Fruit fly (Drosophila melanogaster): ENCODE measurements around the gene PolG1.

dm6 chr2L:13841508-13841907 is 13.9 kb upstream of the PolG1 start, which contains the start of gene CG33307:
- TF ChIP-seq psq (optimal IDR thresholded peaks at IDR 0.05) (no peak), h (optimal IDR thresholded peaks at IDR 0.05) (no peak)

Data from Kc167 (cell line).